Worm (Caenorhabditis elegans) whole organism, early embryonic: ENCODE results near the gene fbxa-75.

Source experiments
- B0310.2 ChIP-seq: sonication (generic microtip); optimal IDR thresholded peaks from 2 replicates; lab custom pipeline; 2016; ENCODE audit warnings: mild to moderate bottlenecking, missing genetic modification characterization, missing compliant biosample characterization
- F13C5.2 ChIP-seq: sonication (generic microtip); optimal IDR thresholded peaks from 2 replicates; lab custom pipeline; 2017; ENCODE audit warnings: mild to moderate bottlenecking, missing genetic modification characterization, inconsistent platforms, missing compliant biosample characterization
- aly-1 ChIP-seq: sonication (generic microtip); optimal IDR thresholded peaks from 2 replicates; lab custom pipeline; 2016; ENCODE audit warnings: missing genetic modification characterization, missing compliant biosample characterization
- ama-1 ChIP-seq: fragments of 150-350 bp; optimal IDR thresholded peaks from 2 replicates; lab custom pipeline; 2014
- ceh-13 ChIP-seq: fragments of 200-800 bp; sonication (Bioruptor generic); optimal IDR thresholded peaks from 2 replicates; lab custom pipeline; 2018; ENCODE audit warnings: mild to moderate bottlenecking, missing genetic modification characterization, missing compliant biosample characterization
- ceh-36 ChIP-seq: sonication (generic microtip); optimal IDR thresholded peaks from 2 replicates; lab custom pipeline; 2016; ENCODE audit warnings: missing genetic modification characterization, inconsistent platforms, missing compliant biosample characterization
- ets-7 ChIP-seq: sonication (generic microtip); optimal IDR thresholded peaks from 2 replicates; lab custom pipeline; 2016; ENCODE audit warnings: missing genotype, missing genetic modification characterization, missing compliant biosample characterization
- flt-1 ChIP-seq: fragments of 200-800 bp; sonication (Bioruptor generic); IDR thresholded peaks from 2 replicates; pipeline ENCODE4 v1.3.6; 2022; ENCODE audit warnings: missing genetic modification characterization, missing compliant biosample characterization
- hmbx-1 ChIP-seq: sonication (generic microtip); optimal IDR thresholded peaks from 2 replicates; lab custom pipeline; 2016; ENCODE audit warnings: mild to moderate bottlenecking, missing genetic modification characterization, missing compliant biosample characterization
- hmg-4 ChIP-seq: fragments of 200-800 bp; sonication (Bioruptor generic); optimal IDR thresholded peaks from 2 replicates; lab custom pipeline; 2018; ENCODE audit warnings: mild to moderate bottlenecking, missing genetic modification characterization, missing compliant biosample characterization
- hnd-1 ChIP-seq: sonication (generic microtip); optimal IDR thresholded peaks from 2 replicates; lab custom pipeline; 2016; ENCODE audit warnings: missing genetic modification characterization, missing compliant biosample characterization
- pes-1 ChIP-seq: fragments of 200-800 bp; sonication (Bioruptor generic); IDR thresholded peaks from 2 replicates; pipeline ENCODE4 v1.3.6; 2022; ENCODE audit warnings: missing genetic modification reagents, missing genetic modification characterization, missing compliant biosample characterization
- scrt-1 ChIP-seq: fragments of 200-800 bp; sonication (Bioruptor generic); IDR thresholded peaks from 2 replicates; pipeline ENCODE4 v1.3.6; 2022; ENCODE audit warnings: missing genetic modification characterization, missing compliant biosample characterization
- sea-1 ChIP-seq: fragments of 200-800 bp; sonication (Bioruptor generic); conservative IDR thresholded peaks from 2 replicates; pipeline ENCODE4 v1.3.6; 2022; ENCODE audit warnings: missing genetic modification characterization, missing compliant biosample characterization
- tbx-11 ChIP-seq: fragments of 200-800 bp; sonication (Bioruptor generic); IDR thresholded peaks from 2 replicates; pipeline ENCODE4 v1.3.6; 2022; ENCODE audit warnings: missing genetic modification characterization, missing compliant biosample characterization
- tbx-37 ChIP-seq: fragments of 200-800 bp; sonication (Bioruptor generic); conservative IDR thresholded peaks from 2 replicates; pipeline ENCODE4 v1.3.6; 2022; ENCODE audit warnings: missing genetic modification reagents, missing genetic modification characterization, missing compliant biosample characterization
- tra-4 ChIP-seq: sonication (generic microtip); optimal IDR thresholded peaks from 2 replicates; lab custom pipeline; 2017; ENCODE audit warnings: missing genetic modification characterization, missing compliant biosample characterization

Gene fbxa-75

ce11 chrIII:1342488-1342887, 39.0 kb downstream of the fbxa-75 start, which contains the start of gene fbxa-26:
TSS of gene fbxa-26 (minus strand) at chrIII:1342522.
- TF ChIP-seq ama-1 (lab: Kevin White, UChicago) (no peak), aly-1 (no peak), ceh-13 (no peak), tbx-37 (no peak), tbx-11 (no peak), F13C5.2 (tag; lab: Kevin White, UChicago) (no peak), pes-1 (GFP tag; lab: Robert Waterston, UW) (no peak), scrt-1 (GFP tag; lab: Robert Waterston, UW) (no peak), flt-1 (GFP tag; lab: Robert Waterston, UW) (no peak), hmg-4 (GFP tag; lab: Kevin White, UChicago) (no peak), tra-4 (tag; lab: Kevin White, UChicago) (no peak), ceh-36 (tag; lab: Kevin White, UChicago) (no peak), B0310.2 (no peak), hnd-1 (no peak), sea-1 (GFP tag; lab: Robert Waterston, UW) (no peak)

ce11 chrIII:1342919-1343419, 39.5 kb downstream of the fbxa-75 start, which contains the start of gene fbxa-27:
TSS of gene fbxa-27 (plus strand) at chrIII:1342969.
- TF ChIP-seq hmg-4 (GFP tag; lab: Kevin White, UChicago) (no peak), ceh-13 (no peak), sea-1 (GFP tag; lab: Robert Waterston, UW) (no peak), ama-1 (lab: Kevin White, UChicago) (no peak), scrt-1 (GFP tag; lab: Robert Waterston, UW) (no peak), B0310.2 (no peak), tbx-11 (no peak), tra-4 (tag; lab: Kevin White, UChicago) (no peak), tbx-37 (no peak), flt-1 (GFP tag; lab: Robert Waterston, UW) (no peak), aly-1 (no peak), hnd-1 (no peak), pes-1 (GFP tag; lab: Robert Waterston, UW) (no peak), ceh-36 (tag; lab: Kevin White, UChicago) (no peak), hmbx-1 (tag; lab: Kevin White, UChicago) (no peak)

- TF ChIP-seq ceh-36 (tag; lab: Kevin White, UChicago), result no peak
- no peak for TF ChIP-seq ceh-13
- no peak for TF ChIP-seq flt-1 (GFP tag; lab: Robert Waterston, UW)
- no peak for TF ChIP-seq hmg-4 (GFP tag; lab: Kevin White, UChicago)
- TF ChIP-seq hmbx-1 (tag; lab: Kevin White, UChicago), result no peak
- no peak for TF ChIP-seq aly-1
- no peak for TF ChIP-seq B0310.2
- TF ChIP-seq scrt-1 (GFP tag; lab: Robert Waterston, UW), result no peak
- TF ChIP-seq ets-7, result no peak
- TF ChIP-seq tbx-37, result no peak
- no peak for TF ChIP-seq hnd-1
- no peak for TF ChIP-seq tra-4 (tag; lab: Kevin White, UChicago)
- no peak for TF ChIP-seq pes-1 (GFP tag; lab: Robert Waterston, UW)
These were observed 42.2 kb downstream of the fbxa-75 start, which contains the start of gene Y82E9BL.6 for ce11 chrIII:1345694-1346093. TSS of gene Y82E9BL.6 (minus strand) at chrIII:1345794.

- TF ChIP-seq tra-4 (tag; lab: Kevin White, UChicago), result no peak
- TF ChIP-seq pes-1 (GFP tag; lab: Robert Waterston, UW), result no peak
- no peak for TF ChIP-seq ama-1 (lab: Kevin White, UChicago)
- no peak for TF ChIP-seq hnd-1
- TF ChIP-seq ceh-36 (tag; lab: Kevin White, UChicago), result no peak
- TF ChIP-seq sea-1 (GFP tag; lab: Robert Waterston, UW), result no peak
- no peak for TF ChIP-seq scrt-1 (GFP tag; lab: Robert Waterston, UW)
- TF ChIP-seq ets-7, result no peak
- TF ChIP-seq aly-1, result no peak
- TF ChIP-seq tbx-37, result no peak
- TF ChIP-seq hmg-4 (GFP tag; lab: Kevin White, UChicago), result no peak
- TF ChIP-seq B0310.2, result no peak
- TF ChIP-seq F13C5.2 (tag; lab: Kevin White, UChicago), result no peak
- no peak for TF ChIP-seq tbx-11
- no peak for TF ChIP-seq hmbx-1 (tag; lab: Kevin White, UChicago)
- TF ChIP-seq ceh-13, result no peak
These were observed 43.5 kb downstream of the fbxa-75 start for ce11 chrIII:1347003-1347402.

- TF ChIP-seq pes-1 (GFP tag; lab: Robert Waterston, UW) (no peak), aly-1 (no peak), scrt-1 (GFP tag; lab: Robert Waterston, UW) (no peak), tra-4 (tag; lab: Kevin White, UChicago) (no peak), ets-7 (no peak), B0310.2 (no peak), ama-1 (lab: Kevin White, UChicago) (no peak), hmbx-1 (tag; lab: Kevin White, UChicago) (no peak), hnd-1 (no peak), flt-1 (GFP tag; lab: Robert Waterston, UW) (no peak), tbx-37 (no peak), ceh-36 (tag; lab: Kevin White, UChicago) (no peak), tbx-11 (no peak), F13C5.2 (tag; lab: Kevin White, UChicago) (no peak), hmg-4 (GFP tag; lab: Kevin White, UChicago) (no peak), sea-1 (GFP tag; lab: Robert Waterston, UW) (no peak), ceh-13 (no peak)
These were observed 44.0 kb downstream of the fbxa-75 start, which contains the start of gene Y82E9BL.5 for ce11 chrIII:1347539-1347938. TSS of gene Y82E9BL.5 (minus strand) at chrIII:1347639.

ce11 chrIII:1349313-1349712, 45.8 kb downstream of the fbxa-75 start, which contains the start of gene fbxa-25:
TSS of gene fbxa-25 (minus strand) at chrIII:1349450.
- TF ChIP-seq tra-4 (tag; lab: Kevin White, UChicago) (no peak), pes-1 (GFP tag; lab: Robert Waterston, UW) (no peak), hmbx-1 (tag; lab: Kevin White, UChicago) (no peak), F13C5.2 (tag; lab: Kevin White, UChicago) (no peak), scrt-1 (GFP tag; lab: Robert Waterston, UW) (no peak), hmg-4 (GFP tag; lab: Kevin White, UChicago) (no peak), B0310.2 (no peak), tbx-37 (no peak)

- no peak for TF ChIP-seq ets-7
- no peak for TF ChIP-seq ama-1 (lab: Kevin White, UChicago)
- no peak for TF ChIP-seq sea-1 (GFP tag; lab: Robert Waterston, UW)
- no peak for TF ChIP-seq scrt-1 (GFP tag; lab: Robert Waterston, UW)
These were observed 47.2 kb downstream of the fbxa-75 start, which contains the start of gene Y82E9BL.3 for ce11 chrIII:1350745-1351144. TSS of gene Y82E9BL.3 (minus strand) at chrIII:1350845.
